Worm (Caenorhabditis elegans): ENCODE data around the gene srg-69.

srg-69 gene

DNA sequence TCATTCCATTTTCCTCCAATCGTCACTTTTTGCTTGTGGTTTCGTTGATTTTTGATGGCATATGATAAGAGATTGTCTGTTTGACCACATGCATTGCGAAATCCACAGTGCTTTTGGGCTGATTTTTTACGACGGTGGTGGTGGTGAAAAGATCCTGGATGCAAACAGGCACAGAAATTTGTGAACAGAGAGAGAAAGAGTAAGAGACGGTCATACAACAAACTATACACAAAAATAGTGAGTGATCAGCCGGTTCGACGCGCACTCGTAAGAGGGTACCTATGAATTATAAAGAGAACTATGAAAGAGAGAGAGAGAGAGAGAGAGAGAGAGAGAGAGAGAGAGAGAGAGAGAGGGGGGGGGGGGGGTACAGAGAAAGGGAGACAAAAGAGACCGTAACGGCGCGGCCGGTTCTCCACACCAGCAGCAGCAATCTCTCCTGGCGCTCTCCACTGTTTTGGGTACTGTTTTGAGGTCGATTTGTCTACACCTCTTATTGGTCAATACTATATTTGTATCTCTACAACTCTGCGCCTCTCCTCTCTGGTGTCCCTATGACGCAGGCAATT lies 33.7 kb upstream of the srg-69 start (continued):
- TF ChIP-seq pha-4 (GFP tag; IDR thresholded peaks at IDR 0.05) (peak; percentile 91; the same call in 1 of the 2 replicates), pha-4 (tag; optimal IDR thresholded peaks at IDR 0.05) (peak; percentile 43), hlh-11 (tag; optimal IDR thresholded peaks at IDR 0.05) (peak; percentile 94), nhr-25 (tag; optimal IDR thresholded peaks at IDR 0.05; ENCODE audit: borderline replicate concordance, insufficient read depth) (peak; percentile 70), spr-1 (tag; optimal IDR thresholded peaks at IDR 0.05) (peak; percentile 52), nhr-41 (GFP tag; IDR thresholded peaks at IDR 0.05) (no peak), gei-8 (GFP tag; optimal IDR thresholded peaks at IDR 0.05) (peak; percentile 64), ctbp-1 (GFP tag; IDR thresholded peaks at IDR 0.05) (no peak), mxl-3 (GFP tag; optimal IDR thresholded peaks at IDR 0.05) (peak; percentile 61), ceh-20 (GFP tag; IDR thresholded peaks at IDR 0.05) (0 out of 2 replicates have a peak, but pooled peaks have one; percentile 33), saeg-2 (GFP tag; IDR thresholded peaks at IDR 0.05) (no peak), sdz-12 (GFP tag; optimal IDR thresholded peaks at IDR 0.05) (no peak), daf-16 (GFP tag; optimal IDR thresholded peaks at IDR 0.05) (no peak), daf-16 (tag; optimal IDR thresholded peaks at IDR 0.05) (peak; percentile 54), hmg-1.1 (GFP tag; IDR thresholded peaks at IDR 0.05) (peak; percentile 50; the same call in 1 of the 2 replicates), unc-130 (GFP tag; optimal IDR thresholded peaks at IDR 0.05) (no peak), zip-2 (tag; optimal IDR thresholded peaks at IDR 0.05) (peak; percentile 12), hlh-30 (tag; optimal IDR thresholded peaks at IDR 0.05; ENCODE audit: insufficient read depth) (peak; percentile 65), duxl-1 (tag; optimal IDR thresholded peaks at IDR 0.05; ENCODE audit: poor library complexity) (peak; percentile 42), mxl-2 (GFP tag; conservative IDR thresholded peaks at IDR 0.05) (no peak), jun-1 (tag; optimal IDR thresholded peaks at IDR 0.05) (no peak), dmd-6 (GFP tag; IDR thresholded peaks at IDR 0.05) (peak; percentile 52), madf-5 (GFP tag; IDR thresholded peaks at IDR 0.05) (0 out of 4 replicates have a peak, but pooled peaks of 1 of the 2 experiments have one; percentile 5), fkh-10 (GFP tag; optimal IDR thresholded peaks at IDR 0.05) (no peak), nhr-6 (tag; optimal IDR thresholded peaks at IDR 0.05) (peak; percentile 63), dve-1 (tag; optimal IDR thresholded peaks at IDR 0.05; ENCODE audit: insufficient read depth) (peak; percentile 66), nhr-77 (tag; optimal IDR thresholded peaks at IDR 0.05) (peak; percentile 39), nhr-11 (tag; optimal IDR thresholded peaks at IDR 0.05) (no peak), php-3 (GFP tag; IDR thresholded peaks at IDR 0.05) (peak; percentile 63; the same call in 1 of the 2 replicates), zfp-3 (GFP tag; conservative IDR thresholded peaks at IDR 0.05) (no peak), spr-3 (GFP tag; optimal IDR thresholded peaks at IDR 0.05) (peak; percentile 26), ztf-11 (tag; optimal IDR thresholded peaks at IDR 0.05) (no peak), F10B5.3 (tag; optimal IDR thresholded peaks at IDR 0.05) (peak; percentile 55), Y5F2A.4 (GFP tag; optimal IDR thresholded peaks at IDR 0.05) (no peak), mep-1 (tag; optimal IDR thresholded peaks at IDR 0.05) (peak; percentile 69), Y105C5A.15 (GFP tag; IDR thresholded peaks at IDR 0.05) (no peak), mes-2 (tag; optimal IDR thresholded peaks at IDR 0.05; ENCODE audit: poor library complexity, severe bottlenecking) (peak; percentile 41), lin-15B (tag; optimal IDR thresholded peaks at IDR 0.05) (no peak), snpc-4 (tag; optimal IDR thresholded peaks at IDR 0.05) (no peak), lin-13 (GFP tag; optimal IDR thresholded peaks at IDR 0.05) (peak; percentile 11), set-16 (GFP tag; IDR thresholded peaks at IDR 0.05) (peak; percentile 98), ceh-82 (tag; optimal IDR thresholded peaks at IDR 0.05) (no peak)
